Worm (Caenorhabditis elegans) whole organism, L3 larva: ENCODE results near the gene C04A11.5.

ENCODE experiments used
- R02D3.7 ChIP-seq: fragments of 150-350 bp; optimal IDR thresholded peaks from 2 replicates; lab custom pipeline; 2014; ENCODE audit warnings: missing biosample characterization, missing genetic modification characterization
- aly-2 ChIP-seq: fragments of 150-350 bp; optimal IDR thresholded peaks from 2 replicates; lab custom pipeline; 2014; ENCODE audit warnings: missing biosample characterization, missing genetic modification characterization
- ama-1 ChIP-seq: fragments of 150-350 bp; optimal IDR thresholded peaks from 2 replicates; lab custom pipeline; 2018
- ceh-16 ChIP-seq: sonication (generic microtip); optimal IDR thresholded peaks from 2 replicates; lab custom pipeline; 2017; ENCODE audit warnings: missing biosample characterization, missing genetic modification characterization
- ceh-28 ChIP-seq: fragments of 150-350 bp; optimal IDR thresholded peaks from 2 replicates; lab custom pipeline; 2014; ENCODE audit warnings: missing biosample characterization, missing genetic modification reagents, missing genetic modification characterization
- ceh-82 ChIP-seq: fragments of 150-350 bp; optimal IDR thresholded peaks from 2 replicates; lab custom pipeline; 2014; ENCODE audit warnings: missing biosample characterization, missing genetic modification characterization
- ceh-9 ChIP-seq: sonication (generic microtip); optimal IDR thresholded peaks from 2 replicates; lab custom pipeline; 2018; ENCODE audit warnings: missing biosample characterization, missing genetic modification characterization
- daf-12 ChIP-seq: fragments of 150-350 bp; optimal IDR thresholded peaks from 2 replicates; lab custom pipeline; 2014; ENCODE audit warnings: missing biosample characterization, missing genetic modification reagents, missing genetic modification characterization
- egl-27 ChIP-seq: sonication (generic microtip); optimal IDR thresholded peaks from 4 replicates; lab custom pipeline; 2017; ENCODE audit warnings: missing biosample characterization, missing genetic modification reagents, missing genetic modification characterization
- egl-5 ChIP-seq: fragments of 150-350 bp; optimal IDR thresholded peaks from 2 replicates; lab custom pipeline; 2017; ENCODE audit warnings: missing biosample characterization, missing genetic modification reagents, missing genetic modification characterization, inconsistent platforms
- elt-1 ChIP-seq: fragments of 150-350 bp; optimal IDR thresholded peaks from 2 replicates; lab custom pipeline; 2014; ENCODE audit warnings: missing biosample characterization, missing genetic modification characterization
- elt-2 ChIP-seq: sonication (generic microtip); optimal IDR thresholded peaks from 2 replicates; lab custom pipeline; 2016; ENCODE audit warnings: missing genetic modification reagents, mild to moderate bottlenecking, missing genetic modification characterization, missing compliant biosample characterization
- elt-3 ChIP-seq, 3 experiments: fragments of 150-350 bp in 1 of 3; sonication (generic microtip) in 2 of 3; optimal IDR thresholded peaks; 2 replicates in 2 of 3; 4 replicates in 1 of 3; lab custom pipeline; 2014 to 2017; ENCODE audit warnings: missing biosample characterization in 3 of 3, missing genetic modification characterization in 3 of 3
- eor-1 ChIP-seq, 2 experiments: fragments of 150-350 bp; optimal IDR thresholded peaks; 2 replicates each; lab custom pipeline; 2014 to 2018; ENCODE audit warnings: missing biosample characterization in 2 of 2, missing genetic modification characterization in 2 of 2
- fkh-10 ChIP-seq: sonication (generic microtip); optimal IDR thresholded peaks from 2 replicates; lab custom pipeline; 2017; ENCODE audit warnings: missing biosample characterization, missing genetic modification reagents, missing genetic modification characterization
- fkh-2 ChIP-seq: fragments of 150-350 bp; optimal IDR thresholded peaks from 2 replicates; lab custom pipeline; 2014; ENCODE audit warnings: missing biosample characterization, missing genetic modification reagents, missing genetic modification characterization
- hmg-11 ChIP-seq: sonication (generic microtip); optimal IDR thresholded peaks from 2 replicates; lab custom pipeline; 2016; ENCODE audit warnings: missing genetic modification characterization, missing compliant biosample characterization
- mml-1 ChIP-seq: fragments of 150-350 bp; sonication (generic microtip); optimal IDR thresholded peaks from 3 replicates; lab custom pipeline; 2014; ENCODE audit warnings: missing biosample characterization, missing genetic modification characterization
- nfya-1 ChIP-seq: sonication (generic microtip); optimal IDR thresholded peaks from 2 replicates; lab custom pipeline; 2017; ENCODE audit warnings: missing genetic modification characterization, mild to moderate bottlenecking, missing compliant biosample characterization, antibody characterized with exemption, moderate library complexity; ENCODE audit not compliant: insufficient read depth
- nhr-11 ChIP-seq: fragments of 150-350 bp; optimal IDR thresholded peaks from 2 replicates; lab custom pipeline; 2014; ENCODE audit warnings: missing biosample characterization, missing genetic modification characterization
- nhr-12 ChIP-seq: fragments of 150-350 bp; optimal IDR thresholded peaks from 2 replicates; lab custom pipeline; 2014; ENCODE audit warnings: missing biosample characterization, missing genetic modification characterization
- nhr-23 ChIP-seq: fragments of 150-350 bp; optimal IDR thresholded peaks from 2 replicates; lab custom pipeline; 2014; ENCODE audit warnings: missing biosample characterization, missing genetic modification reagents, missing genetic modification characterization
- nhr-237 ChIP-seq: fragments of 150-350 bp; optimal IDR thresholded peaks from 2 replicates; lab custom pipeline; 2014; ENCODE audit warnings: missing biosample characterization, missing genetic modification characterization
- nhr-28 ChIP-seq: fragments of 150-350 bp; optimal IDR thresholded peaks from 2 replicates; lab custom pipeline; 2014; ENCODE audit warnings: missing biosample characterization, missing genetic modification characterization
- nhr-43 ChIP-seq: sonication (generic microtip); optimal IDR thresholded peaks from 2 replicates; lab custom pipeline; 2016; ENCODE audit warnings: mild to moderate bottlenecking, missing genetic modification characterization, missing compliant biosample characterization; ENCODE audit not compliant: poor library complexity, severe bottlenecking
- nhr-67 ChIP-seq: fragments of 150-350 bp; optimal IDR thresholded peaks from 2 replicates; lab custom pipeline; 2014; ENCODE audit warnings: missing biosample characterization, missing genetic modification characterization
- nhr-76 ChIP-seq: fragments of 150-350 bp; sonication (generic microtip); optimal IDR thresholded peaks from 5 replicates; lab custom pipeline; 2014; ENCODE audit warnings: missing biosample characterization, missing genetic modification characterization
- nhr-77 ChIP-seq: fragments of 150-350 bp; optimal IDR thresholded peaks from 2 replicates; lab custom pipeline; 2014; ENCODE audit warnings: missing biosample characterization, missing genetic modification characterization
- pha-4 ChIP-seq: fragments of 150-350 bp; optimal IDR thresholded peaks from 2 replicates; lab custom pipeline; 2014; ENCODE audit warnings: missing biosample characterization, missing genetic modification reagents, missing genetic modification characterization
- sea-2 ChIP-seq: fragments of 150-350 bp; sonication (generic microtip); optimal IDR thresholded peaks from 4 replicates; lab custom pipeline; 2014; ENCODE audit warnings: missing biosample characterization, missing genetic modification reagents, missing genetic modification characterization
- unc-39 ChIP-seq: sonication (generic microtip); optimal IDR thresholded peaks from 4 replicates; lab custom pipeline; 2017; ENCODE audit warnings: missing biosample characterization, missing genetic modification characterization
- unc-62 ChIP-seq: fragments of 150-350 bp; sonication (generic microtip); optimal IDR thresholded peaks from 4 replicates; lab custom pipeline; 2014; ENCODE audit warnings: missing biosample characterization, missing genetic modification reagents, missing genetic modification characterization
- ztf-11 ChIP-seq: fragments of 150-350 bp; optimal IDR thresholded peaks from 2 replicates; lab custom pipeline; 2014; ENCODE audit warnings: missing biosample characterization, missing genetic modification characterization

C04A11.5 gene

ce11 chrX:13700642-13701233, 36.4 kb downstream of the C04A11.5 start (continued):
- TF ChIP-seq ceh-82 (peak; percentile 99), sea-2 (GFP tag; lab: Kevin White, UChicago) (no peak), nhr-43 (tag; lab: Kevin White, UChicago) (peak; percentile 99), unc-62 (GFP tag; lab: Kevin White, UChicago) (peak; percentile 96), elt-2 (tag; lab: Kevin White, UChicago) (peak; percentile 89)

ce11 chrX:13702923-13703322, 38.5 kb downstream of the C04A11.5 start:
- no peak for TF ChIP-seq unc-39 (tag; lab: Kevin White, UChicago)
- TF ChIP-seq nhr-67 = no peak
- no peak for TF ChIP-seq nhr-23 (tag; lab: Kevin White, UChicago)
- TF ChIP-seq aly-2 (tag; lab: Kevin White, UChicago) = no peak
- no peak for TF ChIP-seq ceh-9 (tag; lab: Kevin White, UChicago)
- no peak for TF ChIP-seq mml-1 (tag; lab: Kevin White, UChicago)

- no peak for TF ChIP-seq ceh-9 (tag; lab: Kevin White, UChicago)
- no peak for TF ChIP-seq hmg-11 (tag; lab: Kevin White, UChicago)
These were observed 42.2 kb downstream of the C04A11.5 start, which contains the start of gene K02D3.1 for ce11 chrX:13706607-13707006. TSS of gene K02D3.1 (plus strand) at chrX:13706907.

DNA sequence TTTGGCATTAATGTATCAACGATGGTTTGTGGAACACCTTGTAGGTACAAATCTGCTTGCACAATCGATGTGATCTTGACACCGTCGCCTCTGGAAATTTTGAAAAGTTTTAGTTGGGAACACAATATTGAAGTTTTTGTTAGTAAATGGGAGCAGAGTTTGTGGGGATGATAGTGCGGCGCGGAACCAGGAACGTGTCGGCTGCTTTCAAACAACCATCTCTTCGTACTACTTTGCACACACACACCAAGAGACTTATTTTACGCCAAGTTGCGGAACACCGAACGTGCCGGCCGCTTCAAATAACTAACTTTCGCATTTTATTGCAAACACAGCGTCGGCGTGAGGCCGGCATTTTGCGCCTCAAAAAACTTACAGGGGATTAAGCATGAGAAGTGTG, 44.7 kb downstream of the C04A11.5 start:
- TF ChIP-seq ama-1 (lab: Kevin White, UChicago) = no peak
- no peak for TF ChIP-seq egl-27 (tag; lab: Kevin White, UChicago)
- TF ChIP-seq egl-5 (tag; lab: Kevin White, UChicago) = no peak
- no peak for TF ChIP-seq nhr-11
- TF ChIP-seq nhr-237 (tag; lab: Kevin White, UChicago) = no peak
- TF ChIP-seq hmg-11 (tag; lab: Kevin White, UChicago) = no peak
- TF ChIP-seq nhr-12 (tag; lab: Kevin White, UChicago) = no peak
- no peak for TF ChIP-seq nhr-76 (tag; lab: Kevin White, UChicago)
- TF ChIP-seq mml-1 (tag; lab: Kevin White, UChicago) = no peak
- no peak for TF ChIP-seq unc-39 (tag; lab: Kevin White, UChicago)
- no peak for TF ChIP-seq nhr-28 (tag; lab: Kevin White, UChicago)
- no peak for TF ChIP-seq sea-2 (GFP tag; lab: Kevin White, UChicago)
- no peak for TF ChIP-seq R02D3.7 (tag; lab: Kevin White, UChicago)
- no peak for TF ChIP-seq nhr-43 (tag; lab: Kevin White, UChicago)
- TF ChIP-seq ceh-9 (tag; lab: Kevin White, UChicago) = no peak
- no peak for TF ChIP-seq aly-2 (tag; lab: Kevin White, UChicago)
- TF ChIP-seq ceh-28 (tag; lab: Kevin White, UChicago) = no peak
- no peak for TF ChIP-seq nfya-1 (tag; lab: Kevin White, UChicago)

DNA sequence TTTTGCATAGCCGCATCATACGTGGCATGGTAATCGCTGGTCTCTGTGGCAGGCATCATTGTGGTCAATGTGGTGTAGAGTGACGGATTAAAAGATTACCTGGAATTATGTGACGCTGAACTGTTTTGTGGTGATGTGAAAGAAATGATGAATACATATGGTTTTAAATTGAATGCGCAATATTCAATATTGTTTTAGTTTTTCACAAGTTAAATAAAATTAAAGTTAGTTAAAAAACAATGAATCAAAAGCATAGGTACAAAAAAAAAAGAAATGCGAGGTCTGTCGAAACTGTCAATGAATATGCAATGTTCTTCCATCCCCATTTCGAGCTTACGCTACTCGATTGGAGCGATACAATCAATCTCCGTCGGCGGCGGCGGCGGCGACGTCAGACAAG, 47.5 kb downstream of the C04A11.5 start, which contains the start of gene K02D3.2:
Gene K02D3.2 (minus strand): TSS at position 101 of the 400 bp plus-strand sequence.
- no peak for TF ChIP-seq egl-27 (tag; lab: Kevin White, UChicago)
- TF ChIP-seq daf-12 = no peak
- TF ChIP-seq nhr-11 = no peak
- no peak for TF ChIP-seq fkh-10 (GFP tag; lab: Kevin White, UChicago)
- no peak for TF ChIP-seq pha-4
- no peak for TF ChIP-seq ceh-82
- TF ChIP-seq nhr-12 (tag; lab: Kevin White, UChicago) = no peak
- TF ChIP-seq sea-2 (GFP tag; lab: Kevin White, UChicago) = no peak
- TF ChIP-seq elt-3 (tag; optimal IDR thresholded peaks at IDR 0.05; lab: Kevin White, UChicago) = no peak
- TF ChIP-seq ztf-11 (tag; lab: Kevin White, UChicago) = no peak
- TF ChIP-seq fkh-2 = no peak
- no peak for TF ChIP-seq nhr-76 (tag; lab: Kevin White, UChicago)
- no peak for TF ChIP-seq eor-1 (tag; optimal IDR thresholded peaks at IDR 0.05; lab: Kevin White, UChicago)
- TF ChIP-seq nhr-43 (tag; lab: Kevin White, UChicago) = no peak
- TF ChIP-seq elt-1 = no peak
- TF ChIP-seq ceh-16 (tag; lab: Kevin White, UChicago) = no peak
- TF ChIP-seq nhr-77 (tag; lab: Kevin White, UChicago) = no peak
- no peak for TF ChIP-seq ceh-28 (tag; lab: Kevin White, UChicago)
